Worm (Caenorhabditis elegans) whole organism, L2 larva: ENCODE data around the gene pfas-1.

Experiments used
- egl-27 ChIP-seq: sonication (generic microtip); optimal IDR thresholded peaks from 3 replicates; lab custom pipeline; 2017; ENCODE audit warnings: missing biosample characterization, missing genetic modification reagents, missing genetic modification characterization
- nhr-11 ChIP-seq: fragments of 150-350 bp; optimal IDR thresholded peaks from 2 replicates; lab custom pipeline; 2014; ENCODE audit warnings: missing biosample characterization, missing genetic modification characterization
- nhr-237 ChIP-seq: fragments of 150-350 bp; optimal IDR thresholded peaks from 2 replicates; lab custom pipeline; 2014; ENCODE audit warnings: missing biosample characterization, missing genetic modification characterization
- nhr-25 ChIP-seq: fragments of 150-350 bp; sonication (generic microtip); optimal IDR thresholded peaks from 3 replicates; lab custom pipeline; 2014; ENCODE audit warnings: missing biosample characterization, missing genetic modification characterization
- skn-1 ChIP-seq: sonication (generic microtip); optimal IDR thresholded peaks from 2 replicates; lab custom pipeline; 2017; ENCODE audit warnings: missing biosample characterization, missing genetic modification characterization
- unc-62 ChIP-seq: fragments of 150-350 bp; optimal IDR thresholded peaks from 2 replicates; lab custom pipeline; 2014; ENCODE audit warnings: missing biosample characterization, missing genetic modification reagents, missing genetic modification characterization

ce11 chrIII:4584068-4584566 lies 59.0 kb downstream of the pfas-1 start, which contains the start of gene F35G12.5:
- TF ChIP-seq egl-27 (tag; lab: Kevin White, UChicago) (no peak), nhr-11 (no peak), nhr-25 (tag; lab: Kevin White, UChicago) (no peak), nhr-237 (no peak), skn-1 (tag; lab: Kevin White, UChicago) (no peak), unc-62 (GFP tag; lab: Kevin White, UChicago) (no peak)
